Worm (Caenorhabditis elegans) whole organism, mixed stage, embryonic: ENCODE results near the gene R08E3.1.

Experiments
- bed-3 ChIP-seq: fragments of 200-800 bp; sonication (Bioruptor generic); optimal IDR thresholded peaks from 3 replicates; lab custom pipeline; 2018; ENCODE audit warnings: mild to moderate bottlenecking, missing genetic modification characterization, moderate library complexity, missing compliant biosample characterization
- ceh-39 ChIP-seq: fragments of 150-350 bp; optimal IDR thresholded peaks from 2 replicates; lab custom pipeline; 2014; ENCODE audit warnings: missing biosample characterization, missing genetic modification characterization
- drap-1 ChIP-seq: fragments of 200-800 bp; sonication (Bioruptor generic); optimal IDR thresholded peaks from 3 replicates; lab custom pipeline; 2018; ENCODE audit warnings: mild to moderate bottlenecking, missing genetic modification characterization, missing compliant biosample characterization
- elt-1 ChIP-seq: sonication (generic microtip); optimal IDR thresholded peaks from 2 replicates; lab custom pipeline; 2017; ENCODE audit warnings: missing genetic modification characterization, mild to moderate bottlenecking, missing compliant biosample characterization, antibody characterized with exemption, moderate library complexity, borderline replicate concordance; ENCODE audit not compliant: insufficient read depth
- flh-1 ChIP-seq: fragments of 200-800 bp; sonication (Bioruptor generic); optimal IDR thresholded peaks from 2 replicates; lab custom pipeline; 2018; ENCODE audit warnings: mild to moderate bottlenecking, missing genetic modification characterization, moderate library complexity, missing compliant biosample characterization
- lin-32 ChIP-seq: fragments of 200-800 bp; sonication (Bioruptor generic); optimal IDR thresholded peaks from 2 replicates; lab custom pipeline; 2018; ENCODE audit warnings: mild to moderate bottlenecking, missing genetic modification characterization, missing compliant biosample characterization
- lsy-2 ChIP-seq: fragments of 150-350 bp; optimal IDR thresholded peaks from 2 replicates; lab custom pipeline; 2014; ENCODE audit warnings: missing biosample characterization, missing genetic modification characterization
- mep-1 ChIP-seq: fragments of 150-350 bp; optimal IDR thresholded peaks from 2 replicates; lab custom pipeline; 2017; ENCODE audit warnings: missing biosample characterization, missing genetic modification reagents, missing genetic modification characterization, inconsistent platforms
- nhr-237 ChIP-seq: fragments of 150-350 bp; optimal IDR thresholded peaks from 2 replicates; lab custom pipeline; 2014; ENCODE audit warnings: missing biosample characterization, missing genetic modification characterization
- nhr-28 ChIP-seq: fragments of 150-350 bp; optimal IDR thresholded peaks from 2 replicates; lab custom pipeline; 2014; ENCODE audit warnings: missing biosample characterization, missing genetic modification characterization
- nhr-76 ChIP-seq: sonication (generic microtip); optimal IDR thresholded peaks from 2 replicates; lab custom pipeline; 2017; ENCODE audit warnings: missing biosample characterization, missing genetic modification characterization
- pha-4 ChIP-seq: fragments of 150-350 bp; optimal IDR thresholded peaks from 2 replicates; lab custom pipeline; 2018; ENCODE audit warnings: missing biosample characterization, missing genetic modification reagents, missing genetic modification characterization
- unc-62 ChIP-seq: fragments of 150-350 bp; optimal IDR thresholded peaks from 2 replicates; lab custom pipeline; 2014; ENCODE audit warnings: missing biosample characterization, missing genetic modification reagents, missing genetic modification characterization
- ztf-11 ChIP-seq: fragments of 150-350 bp; optimal IDR thresholded peaks from 2 replicates; lab custom pipeline; 2014; ENCODE audit warnings: missing biosample characterization, missing genetic modification characterization

DNA sequence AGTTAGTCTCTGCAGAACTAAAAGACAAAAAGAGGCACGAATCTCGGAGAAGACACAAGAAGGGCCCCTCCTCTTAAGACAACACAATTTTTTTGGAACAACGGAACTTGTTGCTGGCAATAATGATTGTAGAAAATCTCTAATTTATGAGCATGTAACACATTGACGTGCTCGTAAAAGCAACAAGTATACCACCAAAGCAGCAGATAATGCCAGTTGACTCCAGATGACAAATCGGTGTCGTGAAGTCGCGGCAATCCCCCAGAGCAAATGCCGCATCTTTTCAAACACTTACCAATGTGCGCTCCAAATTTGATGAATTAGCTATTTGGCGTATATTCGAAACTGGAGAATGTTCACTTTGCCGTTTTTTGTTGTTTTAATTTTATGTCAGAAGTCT lies 41.8 kb downstream of the R08E3.1 start:
- TF ChIP-seq unc-62 (GFP tag; lab: Kevin White, UChicago) = no peak
- no peak for TF ChIP-seq lsy-2 (tag; lab: Kevin White, UChicago)
- TF ChIP-seq nhr-28 (tag; lab: Kevin White, UChicago) = no peak
- no peak for TF ChIP-seq flh-1
- no peak for TF ChIP-seq pha-4 (tag; lab: Kevin White, UChicago)
- no peak for TF ChIP-seq nhr-237
- TF ChIP-seq nhr-76 (tag; lab: Kevin White, UChicago) = no peak
- no peak for TF ChIP-seq ceh-39
- TF ChIP-seq mep-1 = no peak
- TF ChIP-seq drap-1 (GFP tag; lab: Kevin White, UChicago) = no peak
- no peak for TF ChIP-seq ztf-11 (tag; lab: Kevin White, UChicago)
- no peak for TF ChIP-seq bed-3
- no peak for TF ChIP-seq elt-1 (tag; lab: Kevin White, UChicago)
- no peak for TF ChIP-seq lin-32 (GFP tag; lab: Kevin White, UChicago)
